Worm (Caenorhabditis elegans) whole organism, late embryonic: Measurements from ENCODE around the gene F15G9.2.
A peak's percentile ranks its signal among the peaks of the same experiment; 100 is the strongest.

Experiments used
- C38D4.7 ChIP-seq: fragments of 200-800 bp; sonication (Bioruptor generic); optimal IDR thresholded peaks from 2 replicates; lab custom pipeline; 2018; ENCODE audit warnings: mild to moderate bottlenecking, missing genetic modification characterization, moderate library complexity, missing compliant biosample characterization
- K09A11.1 ChIP-seq: sonication (generic microtip); optimal IDR thresholded peaks from 2 replicates; lab custom pipeline; 2017; ENCODE audit warnings: antibody characterized with exemption, mild to moderate bottlenecking, missing genetic modification characterization, missing compliant biosample characterization; ENCODE audit not compliant: insufficient read depth
- Y22D7AL.16 ChIP-seq: sonication (generic microtip); optimal IDR thresholded peaks from 2 replicates; lab custom pipeline; 2016; ENCODE audit warnings: missing genetic modification characterization, missing compliant biosample characterization
- ceh-19 ChIP-seq: fragments of 200-800 bp; sonication (Bioruptor generic); optimal IDR thresholded peaks from 2 replicates; lab custom pipeline; 2018; ENCODE audit warnings: mild to moderate bottlenecking, missing genetic modification characterization, missing compliant biosample characterization
- ceh-2 ChIP-seq: sonication (generic microtip); optimal IDR thresholded peaks from 2 replicates; lab custom pipeline; 2016; ENCODE audit warnings: missing genotype, missing genetic modification characterization, missing compliant biosample characterization
- ceh-22 ChIP-seq: sonication (generic microtip); optimal IDR thresholded peaks from 2 replicates; lab custom pipeline; 2017; ENCODE audit warnings: missing biosample characterization, missing genetic modification characterization
- ceh-30 ChIP-seq: fragments of 150-350 bp; optimal IDR thresholded peaks from 2 replicates; lab custom pipeline; 2014; ENCODE audit warnings: missing biosample characterization, missing genetic modification characterization
- ceh-31 ChIP-seq: sonication (generic microtip); optimal IDR thresholded peaks from 2 replicates; lab custom pipeline; 2016; ENCODE audit warnings: missing genetic modification characterization, missing compliant biosample characterization
- ceh-45 ChIP-seq: fragments of 200-800 bp; sonication (Bioruptor generic); IDR thresholded peaks from 2 replicates; pipeline ENCODE4 v1.3.6; 2022; ENCODE audit warnings: missing genetic modification reagents, missing genetic modification characterization, missing compliant biosample characterization
- ceh-9 ChIP-seq: sonication (generic microtip); optimal IDR thresholded peaks from 2 replicates; lab custom pipeline; 2016; ENCODE audit warnings: mild to moderate bottlenecking, missing genetic modification characterization, inconsistent platforms, missing compliant biosample characterization
- che-1 ChIP-seq: sonication (generic microtip); optimal IDR thresholded peaks from 2 replicates; lab custom pipeline; 2016; ENCODE audit warnings: mild to moderate bottlenecking, missing genetic modification characterization, missing compliant biosample characterization
- dve-1 ChIP-seq: sonication (generic microtip); optimal IDR thresholded peaks from 2 replicates; lab custom pipeline; 2017; ENCODE audit warnings: antibody characterized with exemption, mild to moderate bottlenecking, missing genetic modification characterization, missing compliant biosample characterization
- elt-2 ChIP-seq: sonication (generic microtip); optimal IDR thresholded peaks from 2 replicates; lab custom pipeline; 2016; ENCODE audit warnings: missing genetic modification reagents, missing genetic modification characterization, missing compliant biosample characterization
- elt-4 ChIP-seq: sonication (generic microtip); optimal IDR thresholded peaks from 2 replicates; lab custom pipeline; 2016; ENCODE audit warnings: missing genetic modification characterization, missing compliant biosample characterization
- eyg-1 ChIP-seq: sonication (generic microtip); optimal IDR thresholded peaks from 2 replicates; lab custom pipeline; 2016; ENCODE audit warnings: missing genotype, missing genetic modification characterization, missing compliant biosample characterization
- fax-1 ChIP-seq: sonication (generic microtip); optimal IDR thresholded peaks from 2 replicates; lab custom pipeline; 2016; ENCODE audit warnings: missing genotype, missing genetic modification characterization, missing compliant biosample characterization
- fkh-10 ChIP-seq: fragments of 150-350 bp; optimal IDR thresholded peaks from 2 replicates; lab custom pipeline; 2014; ENCODE audit warnings: missing biosample characterization, missing genetic modification reagents, missing genetic modification characterization
- fkh-6 ChIP-seq: sonication (generic microtip); optimal IDR thresholded peaks from 2 replicates; lab custom pipeline; 2016; ENCODE audit warnings: missing genetic modification characterization, missing compliant biosample characterization
- gmeb-2 ChIP-seq: sonication (generic microtip); optimal IDR thresholded peaks from 2 replicates; lab custom pipeline; 2016; ENCODE audit warnings: missing genetic modification characterization, inconsistent platforms, missing compliant biosample characterization
- hlh-15 ChIP-seq: sonication (generic microtip); optimal IDR thresholded peaks from 2 replicates; lab custom pipeline; 2016; ENCODE audit warnings: missing genetic modification characterization, missing compliant biosample characterization
- hlh-30 ChIP-seq: sonication (generic microtip); optimal IDR thresholded peaks from 2 replicates; lab custom pipeline; 2017; ENCODE audit warnings: antibody characterized with exemption, missing genetic modification characterization, missing compliant biosample characterization; ENCODE audit not compliant: insufficient read depth
- nfya-1 ChIP-seq: sonication (generic microtip); optimal IDR thresholded peaks from 2 replicates; lab custom pipeline; 2017; ENCODE audit warnings: missing genetic modification characterization, mild to moderate bottlenecking, missing compliant biosample characterization, antibody characterized with exemption, moderate library complexity
- nhr-11 ChIP-seq: fragments of 150-350 bp; optimal IDR thresholded peaks from 2 replicates; lab custom pipeline; 2014; ENCODE audit warnings: missing biosample characterization, missing genetic modification characterization
- odd-2 ChIP-seq: sonication (generic microtip); optimal IDR thresholded peaks from 2 replicates; lab custom pipeline; 2017; ENCODE audit warnings: antibody characterized with exemption, mild to moderate bottlenecking, missing genetic modification characterization, missing compliant biosample characterization
- pha-2 ChIP-seq: sonication (generic microtip); optimal IDR thresholded peaks from 2 replicates; lab custom pipeline; 2017; ENCODE audit warnings: mild to moderate bottlenecking, missing genetic modification characterization, missing compliant biosample characterization
- ref-2 ChIP-seq: sonication (generic microtip); optimal IDR thresholded peaks from 2 replicates; lab custom pipeline; 2016; ENCODE audit warnings: missing genetic modification characterization, missing compliant biosample characterization
- rnt-1 ChIP-seq: sonication (generic microtip); optimal IDR thresholded peaks from 2 replicates; lab custom pipeline; 2016; ENCODE audit warnings: missing genetic modification characterization, missing compliant biosample characterization
- tbx-2 ChIP-seq: sonication (generic microtip); optimal IDR thresholded peaks from 2 replicates; lab custom pipeline; 2016; ENCODE audit warnings: missing genetic modification characterization, missing compliant biosample characterization
- ttx-3 ChIP-seq: sonication (generic microtip); optimal IDR thresholded peaks from 2 replicates; lab custom pipeline; 2016; ENCODE audit warnings: missing genetic modification reagents, missing genetic modification characterization, missing compliant biosample characterization
- unc-3 ChIP-seq, 2 experiments: fragments of 200-800 bp in 1 of 2; sonication (Bioruptor generic) in 1 of 2; sonication (generic microtip) in 1 of 2; conservative IDR thresholded peaks in 1 of 2; optimal IDR thresholded peaks in 1 of 2; 2 replicates each; pipeline versions ENCODE4 v1.3.6 to Lab custom; 2016 to 2022; ENCODE audit warnings: missing compliant biosample characterization in 2 of 2, missing genetic modification characterization in 2 of 2, missing genetic modification reagents in 1 of 2
- unc-42 ChIP-seq: sonication (generic microtip); optimal IDR thresholded peaks from 2 replicates; lab custom pipeline; 2016; ENCODE audit warnings: missing genotype, missing genetic modification characterization, missing compliant biosample characterization
- zip-5 ChIP-seq: sonication (generic microtip); optimal IDR thresholded peaks from 2 replicates; lab custom pipeline; 2016; ENCODE audit warnings: missing genetic modification characterization, missing compliant biosample characterization
- ztf-16 ChIP-seq: sonication (generic microtip); optimal IDR thresholded peaks from 2 replicates; lab custom pipeline; 2017; ENCODE audit warnings: missing genetic modification characterization, missing compliant biosample characterization

Gene F15G9.2

DNA sequence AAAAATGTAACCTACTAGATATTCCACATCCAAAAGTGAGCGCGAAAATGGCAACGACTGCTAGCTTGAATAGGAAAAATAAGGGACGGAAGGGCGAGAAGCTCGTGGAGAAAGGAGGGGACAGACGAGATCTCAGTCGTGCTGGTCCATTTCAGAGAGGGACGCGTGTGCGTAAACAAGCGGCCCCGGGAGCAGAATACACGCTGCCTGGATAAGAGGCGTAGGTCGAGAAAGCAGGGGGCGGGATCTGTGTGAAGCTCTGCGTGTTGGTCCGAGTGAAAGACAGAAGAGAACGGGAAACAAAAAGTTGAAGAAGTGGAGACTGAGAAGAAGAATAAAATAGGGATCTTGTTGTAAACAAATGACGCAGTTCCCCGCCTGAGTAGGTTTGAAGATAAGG, 45.0 kb downstream of the F15G9.2 start, which contains the start of gene T14B1.1 (continued):
- TF ChIP-seq ceh-19 (GFP tag; lab: Kevin White, UChicago) (no peak), ztf-16 (tag; lab: Kevin White, UChicago) (no peak), tbx-2 (peak; percentile 13), elt-2 (tag; lab: Kevin White, UChicago) (no peak), fkh-10 (no peak), zip-5 (tag; lab: Kevin White, UChicago) (no peak), ceh-2 (tag; lab: Kevin White, UChicago) (no peak), dve-1 (tag; lab: Kevin White, UChicago) (no peak), ceh-30 (tag; lab: Kevin White, UChicago) (no peak), K09A11.1 (tag; lab: Kevin White, UChicago) (no peak), fax-1 (tag; lab: Kevin White, UChicago) (no peak)
- TF ChIP-seq, all 69 proteins: peak for 8

ce11 chrX:9667391-9667790, 46.1 kb downstream of the F15G9.2 start:
- no peak for TF ChIP-seq ceh-19 (GFP tag; lab: Kevin White, UChicago)
- no peak for TF ChIP-seq odd-2 (tag; lab: Kevin White, UChicago)
- no peak for TF ChIP-seq ref-2
- TF ChIP-seq hlh-30 (tag; lab: Kevin White, UChicago), result no peak
- no peak for TF ChIP-seq ttx-3 (tag; lab: Kevin White, UChicago)
- no peak for TF ChIP-seq pha-2 (tag; lab: Kevin White, UChicago)
- TF ChIP-seq nfya-1 (tag; lab: Kevin White, UChicago), result no peak
- no peak for TF ChIP-seq nhr-11 (tag; lab: Kevin White, UChicago)
- no peak for TF ChIP-seq rnt-1 (tag; lab: Kevin White, UChicago)
- TF ChIP-seq unc-42 (tag; lab: Kevin White, UChicago), result no peak
- TF ChIP-seq hlh-15 (tag; lab: Kevin White, UChicago), result no peak
- no peak for TF ChIP-seq unc-3 (GFP tag; conservative IDR thresholded peaks at IDR 0.05; lab: Robert Waterston, UW)
- TF ChIP-seq unc-3 (tag; optimal IDR thresholded peaks at IDR 0.05; lab: Kevin White, UChicago), result no peak
- no peak for TF ChIP-seq C38D4.7
- no peak for TF ChIP-seq fax-1 (tag; lab: Kevin White, UChicago)

ce11 chrX:9665944-9666343, 47.6 kb downstream of the F15G9.2 start:
- TF ChIP-seq ceh-9 (tag; lab: Kevin White, UChicago), result no peak
- no peak for TF ChIP-seq che-1
- TF ChIP-seq K09A11.1 (tag; lab: Kevin White, UChicago), result no peak
- TF ChIP-seq elt-4, result no peak
- TF ChIP-seq gmeb-2 (tag; lab: Kevin White, UChicago), result no peak
- TF ChIP-seq Y22D7AL.16 (tag; lab: Kevin White, UChicago), result no peak
- no peak for TF ChIP-seq ceh-30 (tag; lab: Kevin White, UChicago)
- no peak for TF ChIP-seq fkh-6 (tag; lab: Kevin White, UChicago)
- no peak for TF ChIP-seq pha-2 (tag; lab: Kevin White, UChicago)
- TF ChIP-seq ceh-22, result no peak
- no peak for TF ChIP-seq eyg-1 (tag; lab: Kevin White, UChicago)
- TF ChIP-seq ceh-45 (GFP tag; lab: Robert Waterston, UW), result no peak
- TF ChIP-seq ceh-31 (tag; lab: Kevin White, UChicago), result no peak
